Worm (Caenorhabditis elegans) whole organism, early embryonic: ENCODE results near the gene Y51H7BR.4.

ENCODE experiments used
- ama-1 ChIP-seq: fragments of 150-350 bp; optimal IDR thresholded peaks from 2 replicates; lab custom pipeline; 2014
- flt-1 ChIP-seq: fragments of 200-800 bp; sonication (Bioruptor generic); IDR thresholded peaks from 2 replicates; pipeline ENCODE4 v1.3.6; 2022; ENCODE audit warnings: missing genetic modification characterization, missing compliant biosample characterization
- pes-1 ChIP-seq: fragments of 200-800 bp; sonication (Bioruptor generic); IDR thresholded peaks from 2 replicates; pipeline ENCODE4 v1.3.6; 2022; ENCODE audit warnings: missing genetic modification reagents, missing genetic modification characterization, missing compliant biosample characterization
- scrt-1 ChIP-seq: fragments of 200-800 bp; sonication (Bioruptor generic); IDR thresholded peaks from 2 replicates; pipeline ENCODE4 v1.3.6; 2022; ENCODE audit warnings: missing genetic modification characterization, missing compliant biosample characterization
- sea-1 ChIP-seq: fragments of 200-800 bp; sonication (Bioruptor generic); conservative IDR thresholded peaks from 2 replicates; pipeline ENCODE4 v1.3.6; 2022; ENCODE audit warnings: missing genetic modification characterization, missing compliant biosample characterization

ce11 chrII:1490813-1491212 is 38.3 kb upstream of the Y51H7BR.4 start:
- TF ChIP-seq scrt-1 (GFP tag; lab: Robert Waterston, UW) (no peak), pes-1 (GFP tag; lab: Robert Waterston, UW) (no peak), ama-1 (lab: Kevin White, UChicago) (no peak), flt-1 (GFP tag; lab: Robert Waterston, UW) (no peak), sea-1 (GFP tag; lab: Robert Waterston, UW) (no peak)
